Fruit fly (Drosophila melanogaster) whole organism, prepupa: Measurements from ENCODE around the gene alpha-PheRS.

Experiments used
- Blimp-1 ChIP-seq: fragments of 200-800 bp; sonication (Bioruptor generic); optimal IDR thresholded peaks from 3 replicates; lab custom pipeline; 2017; ENCODE audit warnings: missing biosample characterization, missing genetic modification characterization, mild to moderate bottlenecking, moderate library complexity, missing genetic modification reagents
- CG10631 ChIP-seq: fragments of 200-800 bp; sonication (Bioruptor generic); optimal IDR thresholded peaks from 2 replicates; lab custom pipeline; 2016; ENCODE audit warnings: missing biosample characterization, missing genetic modification characterization
- CG11762 ChIP-seq: fragments of 200-800 bp; sonication (Bioruptor generic); optimal IDR thresholded peaks from 3 replicates; lab custom pipeline; 2016; ENCODE audit warnings: missing biosample characterization, missing genetic modification characterization; ENCODE audit not compliant: insufficient read depth
- CG4318 ChIP-seq: fragments of 200-800 bp; sonication (Bioruptor generic); optimal IDR thresholded peaks from 3 replicates; lab custom pipeline; 2017; ENCODE audit warnings: missing biosample characterization, mild to moderate bottlenecking, missing genetic modification characterization
- CG6163 ChIP-seq: fragments of 200-800 bp; sonication (Bioruptor generic); IDR thresholded peaks from 3 replicates; pipeline ENCODE4 v1.3.6; 2022; ENCODE audit warnings: missing biosample characterization, missing genetic modification characterization
- CG6808 ChIP-seq: fragments of 200-800 bp; sonication (Bioruptor generic); optimal IDR thresholded peaks from 3 replicates; lab custom pipeline; 2017; ENCODE audit warnings: missing biosample characterization, missing genetic modification characterization, mild to moderate bottlenecking, moderate library complexity, missing genetic modification reagents
- CG8319 ChIP-seq: fragments of 200-800 bp; sonication (Bioruptor generic); optimal IDR thresholded peaks from 3 replicates; lab custom pipeline; 2016; ENCODE audit warnings: missing biosample characterization, missing genetic modification characterization
- CG8632 ChIP-seq: fragments of 200-800 bp; sonication (Bioruptor generic); optimal IDR thresholded peaks from 3 replicates; lab custom pipeline; 2016; ENCODE audit warnings: missing biosample characterization, missing genetic modification characterization
- CG9139 ChIP-seq: fragments of 200-800 bp; sonication (Bioruptor generic); optimal IDR thresholded peaks from 3 replicates; lab custom pipeline; 2017; ENCODE audit warnings: missing biosample characterization, mild to moderate bottlenecking, missing genetic modification characterization
- Eip75B ChIP-seq: fragments of 200-800 bp; sonication (Bioruptor generic); optimal IDR thresholded peaks from 3 replicates; lab custom pipeline; 2016; ENCODE audit warnings: missing biosample characterization, missing genetic modification characterization
- Hr39 ChIP-seq: fragments of 200-800 bp; sonication (Bioruptor generic); optimal IDR thresholded peaks from 2 replicates; lab custom pipeline; 2016; ENCODE audit warnings: missing biosample characterization, missing genetic modification characterization
- Hr4 ChIP-seq: fragments of 200-800 bp; sonication (Bioruptor generic); optimal IDR thresholded peaks from 3 replicates; lab custom pipeline; 2016; ENCODE audit warnings: missing biosample characterization, missing genetic modification characterization
- Sox102F ChIP-seq: fragments of 200-800 bp; sonication (Bioruptor generic); optimal IDR thresholded peaks from 2 replicates; lab custom pipeline; 2016; ENCODE audit warnings: missing biosample characterization, mild to moderate bottlenecking, missing genetic modification characterization
- Sox15 ChIP-seq: fragments of 200-800 bp; sonication (Bioruptor generic); optimal IDR thresholded peaks from 3 replicates; lab custom pipeline; 2016; ENCODE audit warnings: missing biosample characterization, missing genetic modification characterization
- achi ChIP-seq: fragments of 200-800 bp; sonication (Bioruptor generic); optimal IDR thresholded peaks from 3 replicates; lab custom pipeline; 2016; ENCODE audit warnings: missing biosample characterization, missing genetic modification characterization
- cyc ChIP-seq: fragments of 200-800 bp; sonication (Bioruptor generic); optimal IDR thresholded peaks from 3 replicates; lab custom pipeline; 2016; ENCODE audit warnings: missing biosample characterization, missing genetic modification characterization
- dac ChIP-seq: fragments of 200-800 bp; sonication (Bioruptor generic); optimal IDR thresholded peaks from 2 replicates; lab custom pipeline; 2017; ENCODE audit warnings: missing biosample characterization, mild to moderate bottlenecking, missing genetic modification characterization
- fd59A ChIP-seq: fragments of 200-800 bp; sonication (Bioruptor generic); optimal IDR thresholded peaks from 2 replicates; lab custom pipeline; 2017; ENCODE audit warnings: missing biosample characterization, mild to moderate bottlenecking, missing genetic modification characterization, missing genetic modification reagents
- fkh ChIP-seq: fragments of 200-800 bp; sonication (Bioruptor generic); optimal IDR thresholded peaks from 3 replicates; lab custom pipeline; 2017; ENCODE audit warnings: missing biosample characterization, mild to moderate bottlenecking, missing genetic modification characterization, moderate library complexity
- ss ChIP-seq, 2 experiments: fragments of 200-800 bp; sonication (Bioruptor generic); optimal IDR thresholded peaks; 2 replicates in 1 of 2; 3 replicates in 1 of 2; lab custom pipeline; 2017 to 2018; ENCODE audit warnings: mild to moderate bottlenecking in 2 of 2, missing biosample characterization in 2 of 2, missing genetic modification characterization in 2 of 2, moderate library complexity in 1 of 2

The alpha-PheRS gene

DNA sequence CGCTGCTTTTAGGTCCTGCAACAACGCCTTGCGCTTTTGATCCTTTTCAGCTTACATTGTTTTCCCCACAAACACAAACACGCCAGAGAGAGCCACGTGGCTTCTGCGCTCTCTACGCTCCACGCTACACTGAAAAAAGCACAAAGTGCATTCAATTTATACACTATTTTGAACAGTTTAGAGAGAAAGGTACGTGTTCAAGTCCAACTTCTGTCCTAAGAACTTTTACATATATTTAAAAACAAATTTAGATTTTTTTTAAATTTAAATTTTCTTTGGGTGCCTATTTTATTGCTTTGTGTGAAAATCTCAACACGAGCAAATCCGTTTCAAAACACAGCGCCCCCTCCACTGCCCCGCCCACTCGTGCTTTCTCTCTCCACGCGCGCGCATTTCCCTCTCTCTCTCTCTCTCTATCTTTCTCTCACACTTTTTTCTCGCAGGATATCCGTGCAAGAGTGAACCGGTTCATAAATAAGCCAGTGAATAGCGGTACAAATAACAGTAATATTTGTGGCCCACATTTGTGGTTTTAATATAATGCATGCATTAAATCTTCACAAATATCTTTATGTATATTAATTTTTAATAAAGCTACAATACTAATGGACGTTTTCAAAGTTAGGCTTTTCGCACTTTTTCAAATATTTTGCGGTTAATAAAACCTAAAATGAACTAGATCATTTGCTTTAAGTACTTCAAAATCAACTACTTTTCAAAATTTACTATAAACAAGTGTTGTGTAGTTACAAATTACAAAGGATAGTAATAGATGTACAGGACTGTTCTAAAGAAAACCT is 45.2 kb downstream of the alpha-PheRS start (continued):
- TF ChIP-seq fkh (peak; percentile 4), dac (peak; percentile 60), Blimp-1 (peak; percentile 22), achi (peak; percentile 79), cyc (GFP tag; lab: Kevin White, UChicago) (peak; percentile 75), CG6163 (GFP tag; lab: Robert Waterston, UW) (peak; percentile 90), Sox102F (GFP tag; lab: Kevin White, UChicago) (peak; percentile 72), Hr4 (GFP tag; lab: Kevin White, UChicago) (peak; percentile 79), fd59A (GFP tag; lab: Kevin White, UChicago) (peak; percentile 56), CG8319 (GFP tag; lab: Kevin White, UChicago) (peak; percentile 20), Hr39 (GFP tag; lab: Kevin White, UChicago) (peak; percentile 60), Eip75B (GFP tag; lab: Kevin White, UChicago) (peak; percentile 76), Sox15 (peak; percentile 48), CG4318 (GFP tag; lab: Kevin White, UChicago) (peak; percentile 69), CG9139 (peak; percentile 64), CG10631 (GFP tag; lab: Kevin White, UChicago) (peak; percentile 85), CG11762 (GFP tag; lab: Kevin White, UChicago) (peak; percentile 69), CG8632 (GFP tag; lab: Kevin White, UChicago) (peak; percentile 71), CG6808 (peak; percentile 60), ss (GFP tag; optimal IDR thresholded peaks at IDR 0.05; lab: Kevin White, UChicago) (peak; percentile 66 to 76)
